Fruit fly (Drosophila melanogaster) ovary, adult (tissue): ENCODE measurements around the gene fbl.
A peak's percentile ranks its signal among the peaks of the same experiment; 100 is the strongest.

Experiments used
- CG17801 ChIP-seq: fragments of 200-800 bp; optimal IDR thresholded peaks from 2 replicates; lab custom pipeline; 2019; ENCODE audit warnings: missing biosample characterization, mild to moderate bottlenecking, missing genetic modification characterization, moderate library complexity; ENCODE audit not compliant: partially characterized antibody

The fbl gene

DNA sequence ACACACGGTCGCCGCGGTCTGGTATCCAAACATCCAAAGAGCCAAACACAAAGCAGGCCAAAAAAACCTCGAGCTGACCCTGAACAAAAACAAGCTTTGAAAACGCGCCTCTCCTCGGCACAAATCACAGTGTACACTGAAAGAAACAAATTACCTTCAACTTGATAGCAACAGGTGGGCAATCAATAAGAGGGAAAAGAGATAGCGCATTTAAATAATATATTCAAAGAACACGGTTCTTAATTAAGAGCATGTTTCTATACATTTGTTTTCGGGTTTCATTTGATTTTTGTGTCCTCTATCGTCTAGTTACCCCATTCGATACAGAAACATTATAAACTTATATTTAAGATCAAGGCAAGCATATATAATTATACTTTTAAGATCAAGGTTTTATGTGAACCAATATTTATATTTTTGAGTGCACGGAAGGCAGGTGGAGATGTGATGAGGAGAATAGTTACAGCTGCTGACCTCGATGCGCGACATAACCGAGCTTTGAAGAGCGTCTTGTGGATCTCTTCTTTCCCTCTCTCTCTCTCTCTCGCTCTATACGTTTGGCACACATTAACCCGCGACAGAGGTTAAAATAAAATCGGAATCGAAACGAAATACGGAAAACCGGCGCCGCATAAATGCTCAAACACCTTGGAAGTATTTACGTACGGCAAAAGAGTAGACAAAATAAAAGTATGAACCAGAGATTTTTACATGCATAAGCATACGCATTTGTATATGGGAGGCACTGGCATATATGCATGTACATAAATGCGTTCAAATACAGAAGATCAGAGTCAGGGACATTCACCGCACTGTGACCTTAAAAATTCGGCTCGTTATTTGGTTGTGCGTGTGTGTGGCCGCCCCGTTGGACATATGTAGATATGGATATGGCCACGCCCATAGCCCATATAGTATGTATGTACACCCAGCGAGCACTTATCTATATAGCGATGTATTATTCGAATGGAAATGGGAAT, 14.3 kb downstream of the fbl start:
- peak; percentile 60 for TF ChIP-seq CG17801

DNA sequence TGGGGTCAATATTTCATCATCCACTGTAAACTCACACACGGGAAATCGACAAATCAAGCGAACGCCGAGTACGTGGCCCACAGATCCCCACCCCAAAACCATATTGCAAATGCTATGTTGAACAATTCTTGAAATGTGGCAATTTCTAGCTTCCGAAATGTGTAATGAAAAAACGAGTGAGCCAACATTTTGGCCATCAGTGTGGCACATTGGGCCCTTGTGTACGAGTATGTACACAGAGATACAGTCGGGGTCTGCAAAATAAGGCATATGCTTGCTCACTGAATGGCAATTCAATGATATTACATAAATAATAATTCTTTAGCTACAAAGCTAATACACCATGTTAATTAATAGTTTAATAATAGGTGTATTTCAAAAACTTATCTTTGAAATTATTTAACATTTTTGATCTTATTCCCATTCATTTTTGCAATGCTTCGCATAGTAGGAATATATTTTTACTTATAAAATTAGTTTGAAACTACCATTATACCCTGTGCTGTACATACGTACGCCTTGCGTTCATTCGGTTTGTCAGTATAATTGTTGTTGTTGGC, 15.4 kb downstream of the fbl start:
- peak; percentile 88 for TF ChIP-seq CG17801

DNA sequence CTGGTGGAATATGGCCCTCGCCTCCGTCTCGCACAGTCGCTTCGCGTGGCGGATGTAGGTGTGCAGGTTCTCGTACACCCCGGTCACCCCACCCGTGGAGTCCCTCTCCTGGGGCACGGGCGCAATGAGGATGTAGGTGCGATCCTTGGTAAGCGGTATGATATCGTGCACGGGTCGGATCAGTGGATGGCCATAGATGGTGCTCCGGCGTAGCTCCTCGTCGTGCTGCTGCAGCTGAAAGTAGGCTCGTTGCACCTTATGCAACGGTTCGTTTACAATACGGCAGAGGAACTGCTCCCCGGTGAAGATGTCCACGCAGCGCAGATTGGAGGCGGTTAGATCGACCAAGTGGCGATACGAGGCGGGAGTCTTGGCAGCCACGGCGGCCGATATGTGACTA, 16.3 kb downstream of the fbl start:
- no peak for TF ChIP-seq CG17801

DNA sequence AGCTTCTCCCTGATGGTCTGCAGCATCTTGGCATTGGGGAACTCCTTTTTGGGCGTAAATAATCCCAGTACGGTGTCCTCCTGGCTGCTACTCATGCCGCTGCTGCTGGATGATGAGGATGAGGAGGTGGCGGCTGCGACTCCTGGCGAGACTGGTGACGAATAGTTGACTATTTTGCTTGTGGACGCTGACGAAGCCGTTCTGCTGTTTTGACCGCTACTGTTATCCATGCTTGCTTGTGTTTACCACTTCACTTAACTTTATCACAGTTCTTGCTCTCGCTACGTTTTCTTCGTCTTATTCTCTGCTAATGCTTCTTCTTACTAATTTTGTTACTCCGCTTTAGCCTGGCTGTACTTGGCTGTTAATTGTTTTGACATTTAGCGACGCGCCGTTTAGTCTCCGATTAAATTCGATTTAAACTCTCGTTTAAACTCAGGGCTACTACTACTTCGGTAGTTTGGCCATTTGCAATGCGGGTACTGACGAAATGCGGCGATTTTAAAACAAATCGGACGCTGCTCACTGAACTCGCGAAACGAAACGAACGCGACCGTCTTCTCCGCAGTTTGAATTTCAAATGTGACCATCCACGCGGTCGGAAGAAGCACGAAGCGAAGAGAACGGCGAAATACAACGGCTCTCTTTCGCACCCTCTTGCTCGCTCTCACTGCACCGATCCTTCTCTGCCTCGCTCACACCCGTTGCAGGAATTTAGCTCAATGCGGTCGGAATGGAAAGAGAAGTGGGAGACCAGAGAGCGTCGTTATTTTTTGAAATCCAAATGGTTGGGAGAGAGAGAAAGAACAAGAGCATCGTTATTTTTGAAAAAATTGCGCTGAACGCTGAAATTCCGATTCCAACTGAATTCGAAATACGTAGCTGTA, 17.0 kb downstream of the fbl start, which contains the start of gene trbl:
TSS of gene trbl (minus strand) at position 584 of the 887 bp plus-strand sequence.
- peak; percentile 77 for TF ChIP-seq CG17801

DNA sequence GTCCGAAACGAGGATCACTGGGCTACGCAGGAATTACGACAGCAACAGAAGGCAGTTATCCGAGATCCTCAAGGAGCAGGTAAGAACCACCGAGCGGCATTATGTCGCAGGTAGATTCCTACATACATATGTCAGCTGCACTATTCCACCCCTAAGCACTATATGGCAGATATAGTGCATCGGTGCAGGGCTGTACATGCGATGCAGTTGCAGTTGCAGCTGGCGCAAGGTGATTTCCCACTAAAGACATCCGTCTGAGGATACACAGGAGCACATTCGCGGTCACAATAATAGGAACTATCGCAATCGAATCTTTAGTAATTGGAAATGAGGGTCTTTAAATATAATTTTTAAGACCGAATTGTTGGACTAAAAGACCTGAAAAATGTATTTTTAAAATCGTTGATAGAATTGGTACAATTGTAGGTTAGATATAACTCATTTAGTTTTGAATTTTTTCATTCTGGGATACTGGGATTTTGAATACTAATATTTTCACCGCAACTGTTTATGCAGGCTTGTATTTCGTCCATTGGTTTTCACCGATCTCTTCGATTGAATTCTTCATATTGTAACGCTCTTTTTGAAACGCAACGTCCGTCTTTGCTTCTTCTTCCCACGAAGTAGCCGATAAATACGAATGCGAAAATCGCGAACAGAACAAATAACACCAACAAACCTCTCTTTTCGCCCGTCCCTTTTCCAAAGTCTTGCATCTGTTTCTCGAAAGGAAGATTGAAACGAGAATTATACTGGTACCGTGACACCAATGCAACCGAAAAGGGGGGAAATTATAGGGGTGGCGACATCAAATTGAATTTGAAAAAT, 18.6 kb downstream of the fbl start:
- no peak for TF ChIP-seq CG17801

DNA sequence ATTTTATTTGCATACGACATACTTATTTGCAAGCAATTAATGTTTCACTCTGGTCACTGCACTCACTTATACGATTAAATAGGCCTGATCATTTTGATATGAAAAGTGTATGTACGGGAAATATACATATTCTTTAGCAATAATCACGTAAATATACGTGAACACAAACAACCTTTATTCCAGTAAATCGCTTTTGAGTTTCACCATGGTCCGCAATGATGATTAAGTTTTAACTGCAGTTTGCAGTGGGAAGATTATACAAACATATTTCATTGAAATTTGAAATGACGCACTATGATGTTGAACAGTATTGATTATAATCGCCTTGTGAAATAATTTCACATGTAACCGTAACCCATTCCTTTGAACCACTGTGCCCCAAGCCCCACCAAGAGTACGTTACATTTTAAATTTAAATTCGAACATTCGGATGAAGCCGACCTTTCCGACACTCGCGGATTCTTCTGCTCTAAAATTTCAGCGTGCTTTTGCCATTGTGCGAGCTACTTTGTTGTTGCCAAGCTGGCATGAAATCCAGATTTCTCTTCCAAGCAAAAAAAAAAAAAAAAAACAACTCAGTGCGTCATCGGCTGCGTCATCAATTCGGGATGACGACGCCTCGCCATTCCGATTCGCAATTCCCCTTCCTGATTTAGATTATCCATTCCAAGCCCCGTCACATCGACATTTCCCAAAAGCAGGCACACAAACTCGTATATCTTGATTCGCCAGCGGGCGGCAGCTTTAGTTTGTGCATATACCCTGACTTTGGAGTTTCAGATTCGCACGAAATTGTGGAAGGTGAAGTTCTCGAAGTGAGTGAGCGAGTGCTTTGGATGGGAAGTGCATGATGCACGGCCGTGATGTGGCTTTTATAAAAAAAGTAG, 19.5 kb downstream of the fbl start:
- no peak for TF ChIP-seq CG17801

DNA sequence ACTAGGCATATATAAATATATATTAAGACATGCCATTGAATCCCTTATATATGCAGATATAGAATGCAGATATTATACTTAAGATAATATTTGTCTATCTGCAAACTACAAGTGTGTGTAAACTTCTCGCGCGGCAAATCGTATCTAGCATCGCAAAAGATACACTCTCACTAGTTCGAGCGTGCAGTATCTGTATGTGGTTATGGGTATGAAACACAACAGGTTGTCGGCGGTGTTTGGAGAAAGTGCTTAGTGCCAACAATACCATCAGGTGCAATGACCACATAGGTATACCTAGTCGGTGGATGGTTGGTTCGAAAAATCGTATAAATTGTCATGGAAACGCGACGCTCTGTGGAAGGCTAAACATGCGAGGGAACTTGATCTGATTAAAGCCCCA, 20.3 kb downstream of the fbl start:
- no peak for TF ChIP-seq CG17801

DNA sequence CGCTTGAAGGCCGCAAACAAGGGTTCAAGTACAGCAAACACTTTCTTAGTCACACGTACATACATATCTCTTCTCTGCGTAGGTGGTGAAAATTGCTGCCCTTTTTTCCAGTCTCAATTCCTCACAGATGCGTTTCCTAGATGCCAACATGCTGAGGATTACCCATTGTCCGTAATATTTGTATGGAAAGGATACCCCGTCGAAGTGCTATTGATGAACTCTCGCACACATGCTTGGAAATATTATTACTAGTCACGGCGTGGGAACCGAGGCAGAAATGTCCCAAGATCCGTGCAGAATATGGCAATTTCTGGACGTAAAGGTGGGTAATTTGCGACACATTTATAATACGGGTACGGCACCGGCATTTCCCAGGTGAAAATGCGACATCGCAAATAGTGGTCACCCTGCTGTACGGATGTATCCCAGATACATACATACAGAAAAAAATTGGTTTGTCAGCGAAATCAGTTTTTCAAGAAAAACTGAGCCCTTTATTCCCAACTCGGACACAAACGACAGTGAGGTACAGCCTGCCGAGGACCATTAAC, 21.2 kb downstream of the fbl start:
- no peak for TF ChIP-seq CG17801

DNA sequence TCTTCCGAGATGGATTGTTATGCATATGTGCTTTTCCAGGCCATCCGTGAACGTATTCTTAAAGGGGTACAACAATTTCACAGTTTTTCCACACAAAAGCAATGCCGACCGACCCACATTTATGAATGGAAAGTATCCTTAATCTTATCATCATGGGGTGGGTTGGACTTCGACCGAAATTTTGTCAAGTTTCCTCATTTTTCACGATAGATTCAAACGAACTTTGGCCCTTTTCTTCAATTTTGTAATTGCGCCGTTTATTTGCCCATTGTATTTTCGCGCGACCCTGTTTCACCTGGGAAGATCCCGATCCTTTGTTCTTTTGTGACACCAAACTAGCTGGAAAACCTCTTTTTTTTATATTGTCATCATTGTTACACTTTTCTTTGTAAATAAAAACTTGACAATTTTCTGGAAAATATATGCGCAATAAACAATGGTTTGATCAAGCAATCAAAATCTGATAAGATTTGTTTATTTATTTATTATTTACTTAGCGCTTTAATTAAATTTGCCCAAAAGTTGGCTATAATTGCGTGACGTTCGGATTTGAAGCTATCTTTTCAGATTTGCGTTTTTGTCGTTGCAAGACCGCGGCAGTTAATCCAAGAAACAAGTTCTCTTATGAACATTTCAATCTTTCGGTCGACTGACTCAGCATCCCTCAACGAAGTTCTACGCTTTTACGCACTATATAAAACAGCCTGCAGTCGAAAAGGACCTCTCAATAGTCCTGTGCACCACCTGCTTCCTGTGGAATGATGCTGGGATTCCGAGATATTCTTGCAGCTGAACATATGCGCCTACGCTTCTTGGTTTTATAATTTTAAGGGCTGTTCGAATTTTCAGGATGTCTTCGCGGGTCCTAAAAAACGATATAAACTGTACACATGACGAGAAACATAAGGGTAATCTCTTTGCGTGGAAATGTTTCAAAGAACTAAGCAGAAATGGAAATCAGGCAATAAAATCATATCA, 22.0 kb downstream of the fbl start:
- no peak for TF ChIP-seq CG17801

DNA sequence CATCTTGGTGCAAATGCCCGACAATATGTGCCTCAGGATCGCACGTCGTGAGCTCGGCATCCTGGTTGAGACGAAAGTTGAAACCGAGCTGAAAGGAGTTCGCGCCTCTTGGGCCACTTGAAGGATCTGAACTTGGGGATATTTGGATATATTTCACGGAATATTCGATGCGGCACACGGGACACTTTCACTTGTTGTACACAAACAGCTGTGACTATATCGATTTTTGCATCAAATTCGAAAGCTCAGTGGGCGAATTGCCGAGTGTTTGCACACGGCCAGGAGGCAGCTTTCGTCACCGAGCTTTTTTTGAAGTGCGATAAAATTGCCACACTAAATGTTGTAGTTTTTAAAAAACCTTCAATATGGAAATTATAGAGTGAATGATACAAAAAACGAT, 26.1 kb downstream of the fbl start, which contains the start of gene CG13248:
TSS of gene CG13248 (minus strand) at position 222 of the 400 bp plus-strand sequence.
- no peak for TF ChIP-seq CG17801

DNA sequence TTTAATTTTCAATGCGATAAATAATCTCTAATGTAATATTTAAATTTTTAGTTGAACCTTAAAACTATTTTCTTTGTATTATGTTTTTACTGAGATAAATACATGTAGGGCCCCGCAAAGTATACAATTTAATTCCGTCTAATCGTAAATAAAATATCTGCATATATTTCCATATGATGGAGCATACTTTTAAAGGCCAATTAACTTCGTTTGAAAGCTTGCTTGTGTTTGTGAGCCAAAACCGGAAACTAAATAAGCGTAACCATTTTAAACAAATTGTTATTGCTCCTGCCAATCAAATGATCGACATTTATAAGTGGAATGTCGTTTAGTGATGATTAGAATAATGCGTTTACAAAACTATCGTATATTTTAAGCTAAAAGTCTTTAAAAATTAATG, 26.6 kb downstream of the fbl start:
- peak; percentile 41 for TF ChIP-seq CG17801

DNA sequence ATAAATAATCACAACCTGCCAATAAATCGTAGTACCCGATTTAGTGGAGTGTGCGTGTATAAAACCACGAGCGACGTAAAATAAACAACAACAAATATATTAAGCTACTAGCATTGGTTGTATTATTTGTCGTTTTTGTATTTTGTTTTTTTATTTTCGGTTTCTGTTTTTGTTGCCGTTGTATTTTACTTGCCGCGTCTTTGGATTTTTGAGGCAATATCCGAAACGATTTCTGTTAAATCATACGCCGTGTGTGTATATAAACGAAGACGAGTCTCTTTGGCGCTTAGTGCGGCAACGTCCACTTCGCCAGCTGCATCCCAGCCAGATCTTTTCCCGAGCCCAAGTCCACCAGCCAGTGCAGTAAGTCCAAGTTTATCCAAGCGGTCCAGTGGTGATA, 29.1 kb downstream of the fbl start, which contains the start of gene zye:
TSS of gene zye (plus strand) at position 301 of the 400 bp plus-strand sequence.
- no peak for TF ChIP-seq CG17801

DNA sequence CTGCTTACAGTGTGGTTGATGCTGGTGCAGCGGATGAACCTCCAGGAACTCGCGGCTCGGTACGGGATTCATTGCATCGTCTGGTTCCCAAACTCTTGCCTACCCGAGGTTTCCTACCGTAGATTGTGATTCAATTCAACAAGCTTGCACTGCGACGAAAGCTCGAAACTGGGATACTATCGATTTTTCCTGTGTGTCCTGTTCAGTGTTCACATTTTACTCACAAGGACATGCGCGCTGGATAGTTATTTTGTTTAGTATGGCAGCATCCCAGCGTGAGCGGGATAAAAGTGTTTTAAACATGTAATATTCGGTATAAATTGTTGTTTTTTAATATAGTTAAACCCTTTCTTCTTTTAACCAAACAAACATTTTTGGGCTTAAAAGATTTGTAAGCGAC, 41.7 kb downstream of the fbl start, which contains the start of gene CG5282:
TSS of gene CG5282 (minus strand) at position 184 of the 400 bp plus-strand sequence.
- no peak for TF ChIP-seq CG17801
